Fruit fly (Drosophila melanogaster) S2 (cell line): Measurements from ENCODE around the gene CG7953.
A peak's percentile ranks its signal among the peaks of the same experiment; 100 is the strongest.

Experiments used
- CG8478 ChIP-seq: fragments of >200 bp; optimal IDR thresholded peaks from 2 replicates; lab custom pipeline; 2018
- CTCF ChIP-seq, 2 experiments: fragments of >200 bp; optimal IDR thresholded peaks; 2 replicates each; lab custom pipeline; 2018

CG7953 gene

dm6 chr2L:13847625-13848024 is at the start of gene CG7953:
Gene CG7953 (plus strand): TSS chr2L:13847925.
- TF ChIP-seq CTCF (optimal IDR thresholded peaks at IDR 0.05; lab: Kevin White, UChicago): no peak
- TF ChIP-seq CG8478 (lab: Kevin White, UChicago): no peak

dm6 chr2L:13801166-13801565 is 46.6 kb upstream of the CG7953 start:
- no peak for TF ChIP-seq CTCF (optimal IDR thresholded peaks at IDR 0.05; lab: Kevin White, UChicago)

- TF ChIP-seq CTCF (optimal IDR thresholded peaks at IDR 0.05; lab: Kevin White, UChicago) (no peak), CG8478 (lab: Kevin White, UChicago) (no peak)
Observed at dm6 chr2L:13802075-13802639, 45.6 kb upstream of the CG7953 start.

dm6 chr2L:13803032-13803661 is 44.6 kb upstream of the CG7953 start, which contains the start of gene CAH1:
Gene CAH1 (plus strand): TSS chr2L:13803626.
- no peak for TF ChIP-seq CTCF (optimal IDR thresholded peaks at IDR 0.05; lab: Kevin White, UChicago)
- TF ChIP-seq CG8478 (lab: Kevin White, UChicago): no peak

dm6 chr2L:13803805-13804560 is 43.7 kb upstream of the CG7953 start:
- no peak for TF ChIP-seq CG8478 (lab: Kevin White, UChicago)
- TF ChIP-seq CTCF (optimal IDR thresholded peaks at IDR 0.05; lab: Kevin White, UChicago): no peak

- no peak for TF ChIP-seq CG8478 (lab: Kevin White, UChicago)
- TF ChIP-seq CTCF (optimal IDR thresholded peaks at IDR 0.05; lab: Kevin White, UChicago): no peak
Observed at dm6 chr2L:13804561-13805067, 43.1 kb upstream of the CG7953 start.

- TF ChIP-seq CG8478 (lab: Kevin White, UChicago): no peak
- no peak for TF ChIP-seq CTCF (optimal IDR thresholded peaks at IDR 0.05; lab: Kevin White, UChicago)
Observed at dm6 chr2L:13805170-13805569, 42.6 kb upstream of the CG7953 start.

- no peak for TF ChIP-seq CTCF (optimal IDR thresholded peaks at IDR 0.05; lab: Kevin White, UChicago)
Observed at dm6 chr2L:13807097-13807496, 40.6 kb upstream of the CG7953 start.

- no peak for TF ChIP-seq CG8478 (lab: Kevin White, UChicago)
- TF ChIP-seq CTCF (optimal IDR thresholded peaks at IDR 0.05; lab: Kevin White, UChicago): no peak
Observed at dm6 chr2L:13807959-13808358, 39.8 kb upstream of the CG7953 start.

dm6 chr2L:13811323-13811722 is 36.4 kb upstream of the CG7953 start, which contains the start of the genes Adat1 and CG16865:
Gene Adat1 (minus strand): TSS chr2L:13811474.
Gene CG16865 (plus strand): TSS chr2L:13811522.
- TF ChIP-seq CG8478 (lab: Kevin White, UChicago) (no peak), CTCF (optimal IDR thresholded peaks at IDR 0.05; lab: Kevin White, UChicago) (peak in 1 of 2 experiments; percentile 12)

dm6 chr2L:13813156-13813555 is 34.6 kb upstream of the CG7953 start, which contains the start of gene CG16888:
Gene CG16888 (minus strand): TSS chr2L:13813256.
- TF ChIP-seq CTCF (optimal IDR thresholded peaks at IDR 0.05; lab: Kevin White, UChicago) (no peak), CG8478 (lab: Kevin White, UChicago) (no peak)

dm6 chr2L:13813604-13814178 is 34.0 kb upstream of the CG7953 start, which contains the start of gene Sos:
Gene Sos (plus strand): TSS chr2L:13813816.
- TF ChIP-seq CG8478 (lab: Kevin White, UChicago): no peak
- TF ChIP-seq CTCF (optimal IDR thresholded peaks at IDR 0.05; lab: Kevin White, UChicago): no peak

dm6 chr2L:13820176-13820575 is 27.5 kb upstream of the CG7953 start:
- TF ChIP-seq CG8478 (lab: Kevin White, UChicago) (no peak), CTCF (optimal IDR thresholded peaks at IDR 0.05; lab: Kevin White, UChicago) (no peak)

- TF ChIP-seq CTCF (optimal IDR thresholded peaks at IDR 0.05; lab: Kevin White, UChicago) (no peak), CG8478 (lab: Kevin White, UChicago) (no peak)
Observed at dm6 chr2L:13820948-13821347, 26.8 kb upstream of the CG7953 start, which contains the start of gene b. Gene b (plus strand): TSS chr2L:13821248.
